Worm (Caenorhabditis elegans): ENCODE measurements around the gene dpy-27.
A peak's percentile ranks its signal among the peaks of the same experiment; 100 is the strongest.

ce11 chrIII:3799213-3799612 lies 20.3 kb downstream of the dpy-27 start:
- TF ChIP-seq cog-1 (tag; optimal IDR thresholded peaks at IDR 0.05) (no peak), ref-1 (GFP tag; conservative IDR thresholded peaks at IDR 0.05) (no peak), med-1 (GFP tag; optimal IDR thresholded peaks at IDR 0.05; ENCODE audit: insufficient read depth) (no peak), ztf-29 (GFP tag; IDR thresholded peaks at IDR 0.05) (no peak), T22C8.4 (GFP tag; IDR thresholded peaks at IDR 0.05) (no peak), flt-1 (GFP tag; IDR thresholded peaks at IDR 0.05) (no peak), tab-1 (GFP tag; IDR thresholded peaks at IDR 0.05) (no peak), klf-2 (GFP tag; conservative IDR thresholded peaks at IDR 0.05) (no peak), ztf-23 (GFP tag; IDR thresholded peaks at IDR 0.05) (0 out of 2 replicates have a peak, but pooled peaks have one; percentile 34)

Measured in whole organism, midembryonic.